Fruit fly (Drosophila melanogaster): Measurements from ENCODE around the gene msl-1.
A peak's percentile ranks its signal among the peaks of the same experiment; 100 is the strongest.

The msl-1 gene

dm6 chr2L:18694724-18695105, 6.1 kb upstream of the msl-1 start (continued):
- TF ChIP-seq kah (GFP tag; optimal IDR thresholded peaks at IDR 0.05) (no peak), CG13775 (GFP tag; optimal IDR thresholded peaks at IDR 0.05) (peak; percentile 24), CG15601 (tag; optimal IDR thresholded peaks at IDR 0.05) (no peak), Xbp1 (GFP tag; optimal IDR thresholded peaks at IDR 0.05) (no peak), zf30C (GFP tag; optimal IDR thresholded peaks at IDR 0.05) (peak; percentile 49), NfI (GFP tag; optimal IDR thresholded peaks at IDR 0.05) (no peak), CG6175 (GFP tag; IDR thresholded peaks at IDR 0.05) (no peak), bab2 (GFP tag; optimal IDR thresholded peaks at IDR 0.05) (peak; percentile 6), Myb (GFP tag; optimal IDR thresholded peaks at IDR 0.05) (no peak), CG10321 (GFP tag; IDR thresholded peaks at IDR 0.05) (0 out of 2 replicates have a peak, but pooled peaks have one; percentile 5), row (GFP tag; IDR thresholded peaks at IDR 0.05) (peak; percentile 55), CG33213 (GFP tag; optimal IDR thresholded peaks at IDR 0.05) (no peak), disco-r (GFP tag; optimal IDR thresholded peaks at IDR 0.05) (no peak), CG31224 (GFP tag; IDR thresholded peaks at IDR 0.05) (peak; percentile 9; the same call in 1 of the 2 replicates), CG10959 (GFP tag; IDR thresholded peaks at IDR 0.05) (no peak), CG8944 (GFP tag; optimal IDR thresholded peaks at IDR 0.05) (no peak), chinmo (GFP tag; IDR thresholded peaks at IDR 0.05; ENCODE audit: partially characterized antibody) (no peak), bsh (GFP tag; optimal IDR thresholded peaks at IDR 0.05) (peak in 1 of 2 experiments; percentile 68), H2.0 (GFP tag; IDR thresholded peaks at IDR 0.05) (0 out of 2 replicates have a peak, but pooled peaks have one; percentile 27), Sin3A (optimal IDR thresholded peaks at IDR 0.05) (no peak), sob (GFP tag; IDR thresholded peaks at IDR 0.05) (peak; percentile 35), tio (GFP tag; optimal IDR thresholded peaks at IDR 0.05) (peak; percentile 30), CG4360 (GFP tag; IDR thresholded peaks at IDR 0.05) (no peak), CG2129 (GFP tag; IDR thresholded peaks at IDR 0.05; ENCODE audit: partially characterized antibody) (no peak), CG9932 (GFP tag; IDR thresholded peaks at IDR 0.05) (peak; percentile 29; the same call in 1 of the 2 replicates), zfh1 (GFP tag; IDR thresholded peaks at IDR 0.05) (peak; percentile 48; the same call in 1 of the 3 replicates), CG7556 (GFP tag; optimal IDR thresholded peaks at IDR 0.05) (peak; percentile 24), CG12942 (GFP tag; optimal IDR thresholded peaks at IDR 0.05) (peak; percentile 19), CG3407 (GFP tag; optimal IDR thresholded peaks at IDR 0.05) (no peak), B-H2 (GFP tag; optimal IDR thresholded peaks at IDR 0.05) (no peak), Mad (GFP tag; optimal IDR thresholded peaks at IDR 0.05) (peak; percentile 11), CG43689 (GFP tag; IDR thresholded peaks at IDR 0.05) (no peak), unpg (GFP tag; optimal IDR thresholded peaks at IDR 0.05) (peak; percentile 72), CG11695 (GFP tag; IDR thresholded peaks at IDR 0.05) (peak; percentile 62), sisA (GFP tag; IDR thresholded peaks at IDR 0.05) (peak; percentile 36; the same call in 1 of the 2 replicates), btn (GFP tag; optimal IDR thresholded peaks at IDR 0.05) (no peak), otp (GFP tag; IDR thresholded peaks at IDR 0.05) (no peak), Sox100B (GFP tag; optimal IDR thresholded peaks at IDR 0.05) (no peak), toy (GFP tag; IDR thresholded peaks at IDR 0.05) (no peak), ERR (GFP tag; optimal IDR thresholded peaks at IDR 0.05) (no peak), CG10431 (GFP tag; optimal IDR thresholded peaks at IDR 0.05) (no peak), CG10654 (GFP tag; optimal IDR thresholded peaks at IDR 0.05) (no peak), HLHmδ (GFP tag; optimal IDR thresholded peaks at IDR 0.05) (no peak), Side (GFP tag; optimal IDR thresholded peaks at IDR 0.05) (no peak), sens (GFP tag) (peak; percentile 89), CG4424 (GFP tag; optimal IDR thresholded peaks at IDR 0.05) (no peak), CG3847 (GFP tag; IDR thresholded peaks at IDR 0.05) (peak; percentile 40), Sox102F (GFP tag; optimal IDR thresholded peaks at IDR 0.05) (peak; percentile 66), CG6791 (GFP tag; IDR thresholded peaks at IDR 0.05; ENCODE audit: partially characterized antibody) (no peak), psq (GFP tag; optimal IDR thresholded peaks at IDR 0.05) (no peak), pzg (GFP tag; optimal IDR thresholded peaks at IDR 0.05) (no peak), z (GFP tag; IDR thresholded peaks at IDR 0.05) (no peak), ttk (GFP tag; IDR thresholded peaks at IDR 0.05) (peak; percentile 34; the same call in 1 of the 2 replicates)
